Fruit fly (Drosophila melanogaster) whole organism, embryonic: ENCODE data around the gene CG11975.
A peak's percentile ranks its signal among the peaks of the same experiment; 100 is the strongest.

Experiments used
- BtbVII ChIP-seq: fragments of 200-800 bp; sonication (Bioruptor generic); optimal IDR thresholded peaks from 3 replicates; lab custom pipeline; 2017; ENCODE audit warnings: missing biosample characterization, mild to moderate bottlenecking, missing genetic modification characterization
- CG10209 ChIP-seq: fragments of 200-800 bp; sonication (Bioruptor generic); optimal IDR thresholded peaks from 3 replicates; lab custom pipeline; 2017; ENCODE audit warnings: missing biosample characterization, mild to moderate bottlenecking, missing genetic modification characterization, missing genetic modification reagents
- CG10321 ChIP-seq: fragments of 200-800 bp; sonication (Bioruptor generic); IDR thresholded peaks from 2 replicates; pipeline ENCODE4 v1.3.6; 2022; ENCODE audit warnings: missing biosample characterization, missing genetic modification characterization
- CG10462 ChIP-seq: fragments of 200-800 bp; sonication (Bioruptor generic); optimal IDR thresholded peaks from 2 replicates; lab custom pipeline; 2016; ENCODE audit warnings: missing biosample characterization, missing genetic modification characterization
- CG10543 ChIP-seq: fragments of 200-800 bp; sonication (Bioruptor generic); optimal IDR thresholded peaks from 3 replicates; lab custom pipeline; 2017; ENCODE audit warnings: missing biosample characterization, mild to moderate bottlenecking, missing genetic modification characterization, moderate library complexity
- CG11247 ChIP-seq: fragments of 200-800 bp; sonication (Bioruptor generic); IDR thresholded peaks from 2 replicates; pipeline ENCODE4 v1.3.6; 2022; ENCODE audit warnings: missing biosample characterization, missing genetic modification characterization
- CG11504 ChIP-seq: fragments of 200-800 bp; sonication (Bioruptor generic); optimal IDR thresholded peaks from 3 replicates; lab custom pipeline; 2019; ENCODE audit warnings: missing biosample characterization, mild to moderate bottlenecking, missing genetic modification characterization, moderate library complexity
- CG13123 ChIP-seq: fragments of 200-800 bp; sonication (Bioruptor generic); optimal IDR thresholded peaks from 2 replicates; lab custom pipeline; 2016; ENCODE audit warnings: missing biosample characterization, missing genetic modification characterization
- CG17359 ChIP-seq: fragments of 200-800 bp; sonication (Bioruptor generic); optimal IDR thresholded peaks from 3 replicates; lab custom pipeline; 2018; ENCODE audit warnings: missing biosample characterization, mild to moderate bottlenecking, missing genetic modification characterization, moderate library complexity
- CG1792 ChIP-seq: fragments of 200-800 bp; sonication (Bioruptor generic); optimal IDR thresholded peaks from 2 replicates; lab custom pipeline; 2016; ENCODE audit warnings: missing biosample characterization, missing genetic modification characterization
- CG2202 ChIP-seq: fragments of 200-800 bp; sonication (Bioruptor generic); optimal IDR thresholded peaks from 2 replicates; lab custom pipeline; 2018; ENCODE audit warnings: missing biosample characterization, mild to moderate bottlenecking, missing genetic modification characterization
- CG30403 ChIP-seq: fragments of 200-800 bp; sonication (Bioruptor generic); optimal IDR thresholded peaks from 3 replicates; lab custom pipeline; 2016; ENCODE audit warnings: missing biosample characterization, missing genetic modification characterization
- CG33557 ChIP-seq: fragments of 200-800 bp; sonication (Bioruptor generic); optimal IDR thresholded peaks from 2 replicates; lab custom pipeline; 2019; ENCODE audit warnings: missing biosample characterization, mild to moderate bottlenecking, missing genetic modification characterization, moderate library complexity
- CG3838 ChIP-seq: fragments of 200-800 bp; sonication (Bioruptor generic); optimal IDR thresholded peaks from 3 replicates; lab custom pipeline; 2016; ENCODE audit warnings: missing biosample characterization, missing genetic modification characterization
- CG6654 ChIP-seq: fragments of 200-800 bp; sonication (Bioruptor generic); optimal IDR thresholded peaks from 2 replicates; lab custom pipeline; 2017; ENCODE audit warnings: missing biosample characterization, mild to moderate bottlenecking, missing genetic modification characterization
- CG7372 ChIP-seq: fragments of 200-800 bp; sonication (Bioruptor generic); IDR thresholded peaks from 2 replicates; pipeline ENCODE4 v1.3.6; 2022; ENCODE audit warnings: missing biosample characterization, missing genetic modification characterization
- CG7928 ChIP-seq: fragments of 200-800 bp; sonication (Bioruptor generic); optimal IDR thresholded peaks from 2 replicates; lab custom pipeline; 2017; ENCODE audit warnings: missing biosample characterization, mild to moderate bottlenecking, missing genetic modification characterization
- CG8290 ChIP-seq, 3 experiments: fragments of 200-800 bp; sonication (Bioruptor generic); optimal IDR thresholded peaks; 2 replicates each; lab custom pipeline; 2016 to 2019; ENCODE audit warnings: missing biosample characterization in 3 of 3, missing genetic modification characterization in 3 of 3, mild to moderate bottlenecking in 2 of 3, moderate library complexity in 1 of 3
- CTCF ChIP-seq: fragments of 200-800 bp; sonication (Bioruptor generic); optimal IDR thresholded peaks from 2 replicates; lab custom pipeline; 2017; ENCODE audit warnings: missing biosample characterization, mild to moderate bottlenecking, missing genetic modification characterization, moderate library complexity
- Chrac-16 ChIP-seq: fragments of 200-800 bp; sonication (Bioruptor generic); optimal IDR thresholded peaks from 3 replicates; lab custom pipeline; 2016; ENCODE audit warnings: missing biosample characterization, missing genetic modification characterization
- Deaf1 ChIP-seq: fragments of 200-800 bp; optimal IDR thresholded peaks from 3 replicates; lab custom pipeline; 2019; ENCODE audit warnings: missing biosample characterization, mild to moderate bottlenecking, missing genetic modification characterization, moderate library complexity
- Gsc ChIP-seq: fragments of 200-800 bp; sonication (Bioruptor generic); IDR thresholded peaks from 2 replicates; pipeline ENCODE4 v1.3.6; 2022; ENCODE audit warnings: missing biosample characterization, missing genetic modification characterization
- Hand ChIP-seq: fragments of 200-800 bp; sonication (Bioruptor generic); optimal IDR thresholded peaks from 2 replicates; lab custom pipeline; 2017; ENCODE audit warnings: mild to moderate bottlenecking, missing biosample characterization, missing genetic modification reagents, missing genetic modification characterization
- Hey ChIP-seq: fragments of 200-800 bp; sonication (Bioruptor generic); optimal IDR thresholded peaks from 3 replicates; lab custom pipeline; 2018; ENCODE audit warnings: missing biosample characterization, mild to moderate bottlenecking, missing genetic modification characterization
- HmgD ChIP-seq: fragments of 200-800 bp; sonication (Bioruptor generic); optimal IDR thresholded peaks from 3 replicates; lab custom pipeline; 2016; ENCODE audit warnings: missing biosample characterization, missing genetic modification characterization
- Hr3 ChIP-seq: fragments of 200-800 bp; sonication (Bioruptor generic); optimal IDR thresholded peaks from 3 replicates; lab custom pipeline; 2016; ENCODE audit warnings: missing biosample characterization, missing genetic modification characterization
- Hr78 ChIP-seq, 2 experiments: fragments of 200-800 bp in 1 of 2; fragments of >200 bp in 1 of 2; sonication (Bioruptor generic) in 1 of 2; optimal IDR thresholded peaks; 2 replicates each; lab custom pipeline; 2017 to 2019; ENCODE audit warnings: missing biosample characterization in 2 of 2, missing genetic modification characterization in 2 of 2, mild to moderate bottlenecking in 1 of 2, moderate library complexity in 1 of 2
- Optix ChIP-seq: fragments of 200-800 bp; sonication (Bioruptor generic); IDR thresholded peaks from 3 replicates; pipeline ENCODE4 v1.3.6; 2022; ENCODE audit warnings: missing biosample characterization, missing genetic modification characterization
- Poxn ChIP-seq: fragments of 200-800 bp; sonication (Bioruptor generic); IDR thresholded peaks from 2 replicates; pipeline ENCODE4 v1.3.6; 2022; ENCODE audit warnings: missing biosample characterization, missing genetic modification characterization
- Scr ChIP-seq: fragments of 200-800 bp; sonication (Bioruptor generic); IDR thresholded peaks from 2 replicates; pipeline ENCODE4 v1.3.6; 2022; ENCODE audit warnings: missing biosample characterization, missing genetic modification characterization; ENCODE audit not compliant: partially characterized antibody
- Sin3A ChIP-seq: fragments of >200 bp; optimal IDR thresholded peaks from 2 replicates; lab custom pipeline; 2018
- Sox100B ChIP-seq: fragments of 200-800 bp; sonication (Bioruptor generic); optimal IDR thresholded peaks from 3 replicates; lab custom pipeline; 2018; ENCODE audit warnings: missing biosample characterization, mild to moderate bottlenecking, missing genetic modification characterization
- Tbp ChIP-seq: fragments of >200 bp; optimal IDR thresholded peaks from 2 replicates; lab custom pipeline; 2018; ENCODE audit warnings: missing biosample characterization, missing genetic modification characterization
- abd-A ChIP-seq: fragments of 200-800 bp; sonication (Bioruptor generic); optimal IDR thresholded peaks from 3 replicates; lab custom pipeline; 2019; ENCODE audit warnings: missing biosample characterization, mild to moderate bottlenecking, missing genetic modification characterization, moderate library complexity
- ase ChIP-seq: fragments of 200-800 bp; sonication (Bioruptor generic); IDR thresholded peaks from 3 replicates; pipeline ENCODE4 v1.3.6; 2022; ENCODE audit warnings: missing biosample characterization, missing genetic modification characterization
- ato ChIP-seq: fragments of 200-800 bp; sonication (Bioruptor generic); IDR thresholded peaks from 2 replicates; pipeline ENCODE4 v1.3.6; 2022; ENCODE audit warnings: missing biosample characterization, missing genetic modification characterization; ENCODE audit not compliant: partially characterized antibody
- crol ChIP-seq: fragments of 200-800 bp; sonication (Bioruptor generic); IDR thresholded peaks from 2 replicates; pipeline ENCODE4 v1.3.6; 2022; ENCODE audit warnings: missing biosample characterization, missing genetic modification characterization
- dysf ChIP-seq: fragments of 200-800 bp; sonication (Bioruptor generic); IDR thresholded peaks from 3 replicates; pipeline ENCODE4 v1.3.6; 2022; ENCODE audit warnings: missing biosample characterization, missing genetic modification characterization
- esg ChIP-seq: fragments of 200-800 bp; sonication (Bioruptor generic); conservative IDR thresholded peaks from 2 replicates; pipeline ENCODE4 v1.3.6; 2022; ENCODE audit warnings: missing biosample characterization, missing genetic modification characterization
- lilli ChIP-seq: fragments of 200-800 bp; sonication (Bioruptor generic); optimal IDR thresholded peaks from 3 replicates; lab custom pipeline; 2016; ENCODE audit warnings: missing biosample characterization, missing genetic modification characterization
- luna ChIP-seq: fragments of 200-800 bp; sonication (Bioruptor generic); optimal IDR thresholded peaks from 2 replicates; lab custom pipeline; 2016; ENCODE audit warnings: missing biosample characterization, missing genetic modification characterization
- nerfin-1 ChIP-seq: fragments of 200-800 bp; sonication (Bioruptor generic); optimal IDR thresholded peaks from 3 replicates; lab custom pipeline; 2019; ENCODE audit warnings: missing biosample characterization, mild to moderate bottlenecking, missing genetic modification characterization, moderate library complexity
- pan ChIP-seq, 4 experiments: fragments of >200 bp in 3 of 4; fragments of 200-800 bp in 1 of 4; sonication (Bioruptor generic) in 1 of 4; optimal IDR thresholded peaks in 3 of 4; IDR thresholded peaks in 1 of 4; 2 replicates each; pipeline versions ENCODE4 v1.3.6 to Lab custom; 2017 to 2022; ENCODE audit warnings: missing biosample characterization in 2 of 4, missing genetic modification characterization in 2 of 4, mixed read lengths in 1 of 4
- pnt ChIP-seq: fragments of 200-800 bp; sonication (Bioruptor generic); optimal IDR thresholded peaks from 3 replicates; lab custom pipeline; 2016; ENCODE audit warnings: missing biosample characterization, missing genetic modification characterization
- prd ChIP-seq, 3 experiments: fragments of >200 bp in 2 of 3; fragments of 200-800 bp in 1 of 3; sonication (Bioruptor generic) in 1 of 3; optimal IDR thresholded peaks in 2 of 3; IDR thresholded peaks in 1 of 3; 2 replicates in 2 of 3; 3 replicates in 1 of 3; pipeline versions ENCODE4 v1.3.6 to Lab custom; 2017 to 2022; ENCODE audit warnings: missing biosample characterization in 1 of 3, missing genetic modification characterization in 1 of 3
- scrt ChIP-seq: fragments of 200-800 bp; sonication (Bioruptor generic); optimal IDR thresholded peaks from 2 replicates; lab custom pipeline; 2018; ENCODE audit warnings: missing biosample characterization, mild to moderate bottlenecking, missing genetic modification characterization, moderate library complexity
- tin ChIP-seq: fragments of 200-800 bp; sonication (Bioruptor generic); optimal IDR thresholded peaks from 3 replicates; lab custom pipeline; 2016; ENCODE audit warnings: missing biosample characterization, missing genetic modification characterization
- wdn ChIP-seq: fragments of 200-800 bp; sonication (Bioruptor generic); IDR thresholded peaks from 2 replicates; pipeline ENCODE4 v1.3.6; 2022; ENCODE audit warnings: missing biosample characterization, missing genetic modification characterization
- zfh1 ChIP-seq: fragments of 200-800 bp; sonication (Bioruptor generic); IDR thresholded peaks from 3 replicates; pipeline ENCODE4 v1.3.6; 2022; ENCODE audit warnings: missing biosample characterization, missing genetic modification characterization

Gene CG11975

dm6 chr3R:8992928-8993579 lies at the start of gene CG11975 (continued):
- TF ChIP-seq Hr78 (GFP tag; optimal IDR thresholded peaks at IDR 0.05; lab: Kevin White, UChicago) (no peak), CG30403 (GFP tag; lab: Kevin White, UChicago) (peak; percentile 91), CTCF (GFP tag; lab: Kevin White, UChicago) (no peak), CG33557 (GFP tag; lab: Kevin White, UChicago) (peak; percentile 63), zfh1 (peak; percentile 58), CG11504 (tag; lab: Kevin White, UChicago) (no peak), CG11247 (GFP tag; lab: Robert Waterston, UW) (peak; percentile 55; the same call in 1 of the 2 replicates), esg (peak; percentile 17), CG7372 (GFP tag; lab: Robert Waterston, UW) (no peak), prd (optimal IDR thresholded peaks at IDR 0.05; lab: Kevin White, UChicago) (no peak), prd (GFP tag; IDR thresholded peaks at IDR 0.05; lab: Robert Waterston, UW) (peak; percentile 55), CG6654 (no peak), abd-A (tag; lab: Kevin White, UChicago) (no peak), ase (GFP tag; lab: Robert Waterston, UW) (0 out of 3 replicates have a peak, but pooled peaks have one; percentile 38), CG10543 (GFP tag; lab: Kevin White, UChicago) (peak; percentile 47), pan (optimal IDR thresholded peaks at IDR 0.05; lab: Kevin White, UChicago) (no peak), pan (GFP tag; optimal IDR thresholded peaks at IDR 0.05 in 1 of 2, IDR thresholded peaks at IDR 0.05 in 1 of 2) (peak in 1 of 2 experiments; percentile 24), CG1792 (GFP tag; lab: Kevin White, UChicago) (peak; percentile 68), Poxn (GFP tag; lab: Robert Waterston, UW) (0 out of 2 replicates have a peak, but pooled peaks have one; percentile 21), Gsc (no peak), Hey (tag; lab: Kevin White, UChicago) (no peak), Sin3A (lab: Kevin White, UChicago) (peak; percentile 93), Hand (GFP tag; lab: Kevin White, UChicago) (no peak), lilli (GFP tag; lab: Kevin White, UChicago) (peak; percentile 90), Optix (GFP tag; lab: Robert Waterston, UW) (peak; percentile 40; the same call in 1 of the 3 replicates), Sox100B (GFP tag; lab: Kevin White, UChicago) (no peak), luna (GFP tag; lab: Kevin White, UChicago) (peak; percentile 72), wdn (GFP tag; lab: Robert Waterston, UW) (peak; percentile 24; the same call in 1 of the 2 replicates), dysf (peak; percentile 70), CG8290 (GFP tag; optimal IDR thresholded peaks at IDR 0.05; lab: Kevin White, UChicago) (peak; percentile 84), CG8290 (tag; optimal IDR thresholded peaks at IDR 0.05; lab: Kevin White, UChicago) (peak in 1 of 2 experiments; percentile 2), CG7928 (no peak), ato (GFP tag; lab: Robert Waterston, UW) (no peak), pnt (GFP tag; lab: Kevin White, UChicago) (peak; percentile 68), crol (GFP tag; lab: Robert Waterston, UW) (no peak), Chrac-16 (GFP tag; lab: Kevin White, UChicago) (peak; percentile 80), CG10462 (GFP tag; lab: Kevin White, UChicago) (peak; percentile 47), HmgD (GFP tag; lab: Kevin White, UChicago) (peak; percentile 91), BtbVII (GFP tag; lab: Kevin White, UChicago) (peak; percentile 28), Scr (peak; percentile 79), CG17359 (tag; lab: Kevin White, UChicago) (peak; percentile 53), Hr3 (peak; percentile 73), CG3838 (no peak), scrt (GFP tag; lab: Kevin White, UChicago) (no peak), CG13123 (peak; percentile 36), Deaf1 (tag; lab: Kevin White, UChicago) (no peak), tin (peak; percentile 71), CG2202 (no peak), nerfin-1 (tag; lab: Kevin White, UChicago) (peak; percentile 91), CG10209 (GFP tag; lab: Kevin White, UChicago) (peak; percentile 47), CG10321 (no peak), Tbp (GFP tag; lab: Kevin White, UChicago) (no peak)
